Worm (Caenorhabditis elegans): ENCODE results near the gene F57A10.4.
"Not testable (repeated sequence)": the region's sequence is repeated elsewhere in the genome, so short reads cannot be mapped to it uniquely, and the experiment has no call there.

Gene F57A10.4

ce11 chrV:15741851-15742250 lies 27.4 kb upstream of the F57A10.4 start, which contains the start of gene str-18:
str-18 (minus strand) TSS chrV:15741951.
- no peak for TF ChIP-seq T22C8.4 (GFP tag; IDR thresholded peaks at IDR 0.05)
- no peak for TF ChIP-seq ref-1 (GFP tag; conservative IDR thresholded peaks at IDR 0.05)
- TF ChIP-seq flt-1 (GFP tag; IDR thresholded peaks at IDR 0.05) = no peak

- TF ChIP-seq ztf-23 (GFP tag; IDR thresholded peaks at IDR 0.05); ref-1 (GFP tag; conservative IDR thresholded peaks at IDR 0.05); flt-1 (GFP tag; IDR thresholded peaks at IDR 0.05): not testable (repeated sequence)
These were observed 24.9 kb upstream of the F57A10.4 start, which contains the start of gene str-19 for ce11 chrV:15744366-15744765. str-19 (minus strand) TSS chrV:15744466.

ce11 chrV:15748343-15748742 lies 20.9 kb upstream of the F57A10.4 start, which contains the start of gene T23D5.8:
T23D5.8 (minus strand) TSS chrV:15748443.
- TF ChIP-seq ref-1 (GFP tag; conservative IDR thresholded peaks at IDR 0.05); flt-1 (GFP tag; IDR thresholded peaks at IDR 0.05); ztf-29 (GFP tag; IDR thresholded peaks at IDR 0.05): not testable (repeated sequence)

ce11 chrV:15750130-15750529 lies 19.1 kb upstream of the F57A10.4 start, which contains the start of gene str-6:
str-6 (minus strand) TSS chrV:15750230.
- TF ChIP-seq ref-1 (GFP tag; conservative IDR thresholded peaks at IDR 0.05) (no peak), T22C8.4 (GFP tag; IDR thresholded peaks at IDR 0.05) (no peak), ztf-23 (GFP tag; IDR thresholded peaks at IDR 0.05) (no peak), med-1 (GFP tag; optimal IDR thresholded peaks at IDR 0.05; ENCODE audit: insufficient read depth) (no peak), tab-1 (GFP tag; IDR thresholded peaks at IDR 0.05) (no peak), flt-1 (GFP tag; IDR thresholded peaks at IDR 0.05) (no peak), ztf-29 (GFP tag; IDR thresholded peaks at IDR 0.05) (no peak), cog-1 (tag; optimal IDR thresholded peaks at IDR 0.05) (no peak), klf-2 (GFP tag; conservative IDR thresholded peaks at IDR 0.05) (no peak)

ce11 chrV:15752049-15752448 lies 17.2 kb upstream of the F57A10.4 start, which contains the start of gene str-43:
str-43 (minus strand) TSS chrV:15752149.
- no peak for TF ChIP-seq ztf-29 (GFP tag; IDR thresholded peaks at IDR 0.05)
- no peak for TF ChIP-seq flt-1 (GFP tag; IDR thresholded peaks at IDR 0.05)
- TF ChIP-seq cog-1 (tag; optimal IDR thresholded peaks at IDR 0.05) = no peak
- no peak for TF ChIP-seq tab-1 (GFP tag; IDR thresholded peaks at IDR 0.05)
- no peak for TF ChIP-seq T22C8.4 (GFP tag; IDR thresholded peaks at IDR 0.05)
- TF ChIP-seq ref-1 (GFP tag; conservative IDR thresholded peaks at IDR 0.05) = no peak
- TF ChIP-seq klf-2 (GFP tag; conservative IDR thresholded peaks at IDR 0.05) = no peak
- TF ChIP-seq ztf-23 (GFP tag; IDR thresholded peaks at IDR 0.05) = no peak
- no peak for TF ChIP-seq med-1 (GFP tag; optimal IDR thresholded peaks at IDR 0.05; ENCODE audit: insufficient read depth)

ce11 chrV:15752941-15753340 lies 16.3 kb upstream of the F57A10.4 start, which contains the start of gene str-5:
str-5 (plus strand) TSS chrV:15753241.
- TF ChIP-seq med-1 (GFP tag; optimal IDR thresholded peaks at IDR 0.05; ENCODE audit: insufficient read depth); klf-2 (GFP tag; conservative IDR thresholded peaks at IDR 0.05); ztf-23 (GFP tag; IDR thresholded peaks at IDR 0.05): not testable (repeated sequence)

- not testable (repeated sequence) for TF ChIP-seq klf-2 (GFP tag; conservative IDR thresholded peaks at IDR 0.05); ztf-29 (GFP tag; IDR thresholded peaks at IDR 0.05); cog-1 (tag; optimal IDR thresholded peaks at IDR 0.05)
These were observed 14.5 kb upstream of the F57A10.4 start, which contains the start of gene str-8 for ce11 chrV:15754731-15755130. str-8 (plus strand) TSS chrV:15755031.

- TF ChIP-seq klf-2 (GFP tag; conservative IDR thresholded peaks at IDR 0.05) = no peak
- no peak for TF ChIP-seq ztf-23 (GFP tag; IDR thresholded peaks at IDR 0.05)
- no peak for TF ChIP-seq med-1 (GFP tag; optimal IDR thresholded peaks at IDR 0.05; ENCODE audit: insufficient read depth)
- no peak for TF ChIP-seq tab-1 (GFP tag; IDR thresholded peaks at IDR 0.05)
- no peak for TF ChIP-seq T22C8.4 (GFP tag; IDR thresholded peaks at IDR 0.05)
- no peak for TF ChIP-seq ref-1 (GFP tag; conservative IDR thresholded peaks at IDR 0.05)
- TF ChIP-seq flt-1 (GFP tag; IDR thresholded peaks at IDR 0.05) = no peak
- TF ChIP-seq cog-1 (tag; optimal IDR thresholded peaks at IDR 0.05) = no peak
- no peak for TF ChIP-seq ztf-29 (GFP tag; IDR thresholded peaks at IDR 0.05)
These were observed 11.6 kb upstream of the F57A10.4 start for ce11 chrV:15757645-15758044.

- TF ChIP-seq klf-2 (GFP tag; conservative IDR thresholded peaks at IDR 0.05) = no peak
- no peak for TF ChIP-seq ztf-29 (GFP tag; IDR thresholded peaks at IDR 0.05)
- no peak for TF ChIP-seq T22C8.4 (GFP tag; IDR thresholded peaks at IDR 0.05)
- TF ChIP-seq tab-1 (GFP tag; IDR thresholded peaks at IDR 0.05) = no peak
- TF ChIP-seq ref-1 (GFP tag; conservative IDR thresholded peaks at IDR 0.05) = no peak
- TF ChIP-seq cog-1 (tag; optimal IDR thresholded peaks at IDR 0.05) = no peak
- TF ChIP-seq flt-1 (GFP tag; IDR thresholded peaks at IDR 0.05) = no peak
These were observed 10.8 kb upstream of the F57A10.4 start, which contains the start of gene str-9 for ce11 chrV:15758449-15758848. str-9 (plus strand) TSS chrV:15758749.

ce11 chrV:15766122-15766594 lies 3.1 kb upstream of the F57A10.4 start, which contains the start of the genes haf-3 and F57A10.2:
haf-3 (minus strand) TSS chrV:15766172.
F57A10.2 (plus strand) TSS chrV:15766575.
- TF ChIP-seq ztf-29 (GFP tag; IDR thresholded peaks at IDR 0.05) (no peak), ref-1 (GFP tag; conservative IDR thresholded peaks at IDR 0.05) (no peak), med-1 (GFP tag; optimal IDR thresholded peaks at IDR 0.05; ENCODE audit: insufficient read depth) (no peak), flt-1 (GFP tag; IDR thresholded peaks at IDR 0.05) (peak; percentile 67; the same call in 1 of the 2 replicates), klf-2 (GFP tag; conservative IDR thresholded peaks at IDR 0.05) (0 out of 2 replicates have a peak, but pooled peaks have one; percentile 54), tab-1 (GFP tag; IDR thresholded peaks at IDR 0.05) (no peak), cog-1 (tag; optimal IDR thresholded peaks at IDR 0.05) (peak; percentile 38), ztf-23 (GFP tag; IDR thresholded peaks at IDR 0.05) (0 out of 2 replicates have a peak, but pooled peaks have one; percentile 53)

All from whole organism, midembryonic.